Worm (Caenorhabditis elegans) whole organism, dauer: Measurements from ENCODE around the gene Y102A11A.3.

ENCODE experiments used
- unc-62 ChIP-seq: sonication (generic microtip); optimal IDR thresholded peaks from 2 replicates; lab custom pipeline; 2017; ENCODE audit warnings: missing biosample characterization, missing genetic modification reagents, missing genetic modification characterization

Gene Y102A11A.3

ce11 chrX:2018848-2019247 is at the start of gene Y102A11A.3:
Y102A11A.3 (plus strand) TSS chrX:2019148.
- no peak for TF ChIP-seq unc-62 (GFP tag; lab: Kevin White, UChicago)

- TF ChIP-seq unc-62 (GFP tag; lab: Kevin White, UChicago): no peak
These were observed 49.4 kb upstream of the Y102A11A.3 start, which contains the start of gene str-79 for ce11 chrX:1969575-1969974. str-79 (plus strand) TSS chrX:1969875.

- no peak for TF ChIP-seq unc-62 (GFP tag; lab: Kevin White, UChicago)
These were observed 47.3 kb upstream of the Y102A11A.3 start for ce11 chrX:1971647-1972046.

- no peak for TF ChIP-seq unc-62 (GFP tag; lab: Kevin White, UChicago)
These were observed 46.2 kb upstream of the Y102A11A.3 start for ce11 chrX:1972766-1973165.

- TF ChIP-seq unc-62 (GFP tag; lab: Kevin White, UChicago): no peak
These were observed 44.2 kb upstream of the Y102A11A.3 start, which contains the start of gene F52D2.5 for ce11 chrX:1974699-1975098. F52D2.5 (minus strand) TSS chrX:1974799.

ce11 chrX:1975692-1976091 is 43.3 kb upstream of the Y102A11A.3 start, which contains the start of gene F52D2.6:
F52D2.6 (plus strand) TSS chrX:1975992.
- no peak for TF ChIP-seq unc-62 (GFP tag; lab: Kevin White, UChicago)

- no peak for TF ChIP-seq unc-62 (GFP tag; lab: Kevin White, UChicago)
These were observed 41.2 kb upstream of the Y102A11A.3 start, which contains the start of gene F52D2.12 for ce11 chrX:1977708-1978107. F52D2.12 (plus strand) TSS chrX:1978014.

- TF ChIP-seq unc-62 (GFP tag; lab: Kevin White, UChicago): no peak
These were observed 37.3 kb upstream of the Y102A11A.3 start for ce11 chrX:1981654-1982053.

ce11 chrX:1984831-1985230 is 34.1 kb upstream of the Y102A11A.3 start:
- TF ChIP-seq unc-62 (GFP tag; lab: Kevin White, UChicago): no peak

ce11 chrX:1989576-1989975 is 29.4 kb upstream of the Y102A11A.3 start, which contains the start of gene meg-3:
meg-3 (minus strand) TSS chrX:1989607.
- TF ChIP-seq unc-62 (GFP tag; lab: Kevin White, UChicago): no peak

ce11 chrX:1990434-1990833 is 28.5 kb upstream of the Y102A11A.3 start, which contains the start of gene Y40A1A.2:
Y40A1A.2 (plus strand) TSS chrX:1990734.
- TF ChIP-seq unc-62 (GFP tag; lab: Kevin White, UChicago): no peak

- TF ChIP-seq unc-62 (GFP tag; lab: Kevin White, UChicago): no peak
These were observed 21.0 kb upstream of the Y102A11A.3 start, which contains the start of gene Y40A1A.3 for ce11 chrX:1997934-1998333. Y40A1A.3 (minus strand) TSS chrX:1998034.

ce11 chrX:1998825-1999224 is 20.1 kb upstream of the Y102A11A.3 start:
- TF ChIP-seq unc-62 (GFP tag; lab: Kevin White, UChicago): no peak

- TF ChIP-seq unc-62 (GFP tag; lab: Kevin White, UChicago): no peak
These were observed 18.4 kb upstream of the Y102A11A.3 start for ce11 chrX:2000517-2000916.

ce11 chrX:2012491-2013201 is 6.3 kb upstream of the Y102A11A.3 start, which contains the start of gene Y102A11A.9:
Y102A11A.9 (plus strand) TSS chrX:2013151.
- no peak for TF ChIP-seq unc-62 (GFP tag; lab: Kevin White, UChicago)

ce11 chrX:2013912-2014311 is 5.0 kb upstream of the Y102A11A.3 start:
- no peak for TF ChIP-seq unc-62 (GFP tag; lab: Kevin White, UChicago)

ce11 chrX:2014521-2014920 is 4.4 kb upstream of the Y102A11A.3 start:
- TF ChIP-seq unc-62 (GFP tag; lab: Kevin White, UChicago): no peak
